Worm (Caenorhabditis elegans): Measurements from ENCODE around the gene F09C6.14.

ce11 chrV:16852002-16852401 lies 28.8 kb upstream of the F09C6.14 start, which contains the start of gene clec-37:
- no peak for TF ChIP-seq tbx-11 (GFP tag; IDR thresholded peaks at IDR 0.05)
- no peak for TF ChIP-seq ama-1 (optimal IDR thresholded peaks at IDR 0.05)
- no peak for TF ChIP-seq ets-7 (tag; optimal IDR thresholded peaks at IDR 0.05)
- TF ChIP-seq pes-1 (GFP tag; IDR thresholded peaks at IDR 0.05) = no peak
- TF ChIP-seq ceh-36 (tag; optimal IDR thresholded peaks at IDR 0.05) = no peak
- TF ChIP-seq hmg-4 (GFP tag; optimal IDR thresholded peaks at IDR 0.05) = no peak
- no peak for TF ChIP-seq hnd-1 (tag; optimal IDR thresholded peaks at IDR 0.05)
- TF ChIP-seq ceh-13 (GFP tag; optimal IDR thresholded peaks at IDR 0.05) = no peak
- no peak for TF ChIP-seq B0310.2 (tag; optimal IDR thresholded peaks at IDR 0.05)
- TF ChIP-seq tbx-37 (GFP tag; conservative IDR thresholded peaks at IDR 0.05) = no peak
- no peak for TF ChIP-seq tra-4 (tag; optimal IDR thresholded peaks at IDR 0.05)
- no peak for TF ChIP-seq scrt-1 (GFP tag; IDR thresholded peaks at IDR 0.05)
- no peak for TF ChIP-seq aly-1 (tag; optimal IDR thresholded peaks at IDR 0.05)
- no peak for TF ChIP-seq F13C5.2 (tag; optimal IDR thresholded peaks at IDR 0.05)

All from whole organism, early embryonic.